Worm (Caenorhabditis elegans) whole organism, L3 larva: ENCODE results near the gene egl-27.

ENCODE experiments used
- ceh-28 ChIP-seq: fragments of 150-350 bp; optimal IDR thresholded peaks from 2 replicates; lab custom pipeline; 2014; ENCODE audit warnings: missing biosample characterization, missing genetic modification reagents, missing genetic modification characterization
- ceh-82 ChIP-seq: fragments of 150-350 bp; optimal IDR thresholded peaks from 2 replicates; lab custom pipeline; 2014; ENCODE audit warnings: missing biosample characterization, missing genetic modification characterization
- elt-1 ChIP-seq: fragments of 150-350 bp; optimal IDR thresholded peaks from 2 replicates; lab custom pipeline; 2014; ENCODE audit warnings: missing biosample characterization, missing genetic modification characterization
- elt-3 ChIP-seq, 3 experiments: fragments of 150-350 bp in 1 of 3; sonication (generic microtip) in 2 of 3; optimal IDR thresholded peaks; 2 replicates in 2 of 3; 4 replicates in 1 of 3; lab custom pipeline; 2014 to 2017; ENCODE audit warnings: missing biosample characterization in 3 of 3, missing genetic modification characterization in 3 of 3
- fkh-10 ChIP-seq: sonication (generic microtip); optimal IDR thresholded peaks from 2 replicates; lab custom pipeline; 2017; ENCODE audit warnings: missing biosample characterization, missing genetic modification reagents, missing genetic modification characterization
- fkh-2 ChIP-seq: fragments of 150-350 bp; optimal IDR thresholded peaks from 2 replicates; lab custom pipeline; 2014; ENCODE audit warnings: missing biosample characterization, missing genetic modification reagents, missing genetic modification characterization
- mdl-1 ChIP-seq: fragments of 150-350 bp; optimal IDR thresholded peaks from 2 replicates; lab custom pipeline; 2014; ENCODE audit warnings: missing biosample characterization, missing genetic modification characterization
- nfya-1 ChIP-seq: sonication (generic microtip); optimal IDR thresholded peaks from 2 replicates; lab custom pipeline; 2017; ENCODE audit warnings: missing genetic modification characterization, mild to moderate bottlenecking, missing compliant biosample characterization, antibody characterized with exemption, moderate library complexity; ENCODE audit not compliant: insufficient read depth
- nhr-11 ChIP-seq: fragments of 150-350 bp; optimal IDR thresholded peaks from 2 replicates; lab custom pipeline; 2014; ENCODE audit warnings: missing biosample characterization, missing genetic modification characterization
- nhr-237 ChIP-seq: fragments of 150-350 bp; optimal IDR thresholded peaks from 2 replicates; lab custom pipeline; 2014; ENCODE audit warnings: missing biosample characterization, missing genetic modification characterization
- nhr-25 ChIP-seq: sonication (generic microtip); optimal IDR thresholded peaks from 2 replicates; lab custom pipeline; 2017; ENCODE audit warnings: missing biosample characterization, missing genetic modification characterization
- pha-4 ChIP-seq: fragments of 150-350 bp; optimal IDR thresholded peaks from 2 replicates; lab custom pipeline; 2014; ENCODE audit warnings: missing biosample characterization, missing genetic modification reagents, missing genetic modification characterization
- pqm-1 ChIP-seq: fragments of 150-350 bp; optimal IDR thresholded peaks from 2 replicates; lab custom pipeline; 2017; ENCODE audit warnings: missing biosample characterization, missing genetic modification characterization, inconsistent platforms

DNA sequence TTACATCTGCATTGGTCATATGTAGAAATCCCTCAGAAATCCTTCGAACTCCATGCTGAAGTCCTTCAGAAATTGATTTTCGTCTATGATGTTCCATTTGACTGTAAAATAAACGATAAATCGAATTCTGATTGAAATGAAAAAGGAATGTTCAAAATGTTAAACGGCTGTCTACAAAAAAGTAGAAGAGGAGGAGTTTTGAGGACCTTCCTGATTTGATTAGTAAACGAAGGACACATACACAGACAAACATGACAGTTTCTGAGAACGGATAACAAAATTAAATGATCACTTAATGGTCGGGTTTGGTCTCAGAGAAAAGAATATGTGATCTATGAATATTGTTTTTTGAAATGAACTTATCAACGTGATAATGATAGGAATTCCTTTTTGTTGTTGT, 42.1 kb downstream of the egl-27 start, which contains the start of gene slc-36.5:
- TF ChIP-seq nhr-11 (tag; lab: Kevin White, UChicago), result no peak
- TF ChIP-seq ceh-28 (tag; lab: Kevin White, UChicago), result no peak
- no peak for TF ChIP-seq ceh-82 (tag; lab: Kevin White, UChicago)
- TF ChIP-seq nfya-1 (tag; lab: Kevin White, UChicago), result no peak
- TF ChIP-seq nhr-25 (tag; lab: Kevin White, UChicago), result no peak
- no peak for TF ChIP-seq pqm-1 (tag; lab: Kevin White, UChicago)
- no peak for TF ChIP-seq elt-1
- TF ChIP-seq fkh-10, result no peak
- TF ChIP-seq mdl-1 (tag; lab: Kevin White, UChicago), result no peak
- TF ChIP-seq fkh-2, result no peak
- TF ChIP-seq elt-3 (tag; optimal IDR thresholded peaks at IDR 0.05; lab: Kevin White, UChicago), result no peak
- TF ChIP-seq nhr-237 (tag; lab: Kevin White, UChicago), result no peak
- TF ChIP-seq pha-4 (tag; lab: Kevin White, UChicago), result no peak
